Worm (Caenorhabditis elegans): ENCODE results near the gene ire-1.

ire-1 gene

ce11 chrII:8126132-8126531 is 1.4 kb upstream of the ire-1 start (continued):
- TF ChIP-seq egrh-3 (GFP tag; IDR thresholded peaks at IDR 0.05) (no peak), Y67H2A.10 (GFP tag; conservative IDR thresholded peaks at IDR 0.05) (no peak), F52B5.7 (tag; optimal IDR thresholded peaks at IDR 0.05) (no peak), sdz-38 (tag; optimal IDR thresholded peaks at IDR 0.05) (no peak), dpl-1 (GFP tag; optimal IDR thresholded peaks at IDR 0.05) (no peak), lsl-1 (GFP tag; optimal IDR thresholded peaks at IDR 0.05) (no peak), F57A8.1 (GFP tag; optimal IDR thresholded peaks at IDR 0.05) (no peak), mcd-1 (GFP tag; IDR thresholded peaks at IDR 0.05) (peak; percentile 23; the same call in 1 of the 2 replicates), akir-1 (GFP tag; optimal IDR thresholded peaks at IDR 0.05) (no peak), ceh-58 (GFP tag; IDR thresholded peaks at IDR 0.05) (no peak), egl-44 (GFP tag; IDR thresholded peaks at IDR 0.05) (no peak), him-1 (tag; optimal IDR thresholded peaks at IDR 0.05) (no peak), nfyb-1 (GFP tag; IDR thresholded peaks at IDR 0.05) (0 out of 2 replicates have a peak, but pooled peaks have one; percentile 13), rec-8 (tag; optimal IDR thresholded peaks at IDR 0.05) (no peak), hmg-20 (GFP tag; IDR thresholded peaks at IDR 0.05) (no peak), pbrm-1 (GFP tag; IDR thresholded peaks at IDR 0.05) (no peak), nfya-1 (tag; optimal IDR thresholded peaks at IDR 0.05; ENCODE audit: borderline replicate concordance, insufficient read depth) (no peak), nhr-80 (tag; optimal IDR thresholded peaks at IDR 0.05) (peak; percentile 4), mes-4 (tag; optimal IDR thresholded peaks at IDR 0.05) (no peak), fkh-3 (tag; optimal IDR thresholded peaks at IDR 0.05) (no peak), B0035.1 (tag; optimal IDR thresholded peaks at IDR 0.05) (no peak), hmg-1.2 (GFP tag; IDR thresholded peaks at IDR 0.05) (peak; percentile 61; the same call in 1 of the 2 replicates), zfh-2 (GFP tag; conservative IDR thresholded peaks at IDR 0.05) (peak; percentile 83), let-526 (GFP tag; IDR thresholded peaks at IDR 0.05) (no peak), ztf-26 (tag; optimal IDR thresholded peaks at IDR 0.05) (no peak), ztf-3 (GFP tag; optimal IDR thresholded peaks at IDR 0.05) (no peak), K11D2.4 (GFP tag; IDR thresholded peaks at IDR 0.05) (no peak), K12H6.12 (tag; optimal IDR thresholded peaks at IDR 0.05) (peak; percentile 27), chd-7 (tag; optimal IDR thresholded peaks at IDR 0.05) (no peak), nhr-27 (tag; optimal IDR thresholded peaks at IDR 0.05) (no peak), lin-26 (GFP tag; IDR thresholded peaks at IDR 0.05) (no peak), cebp-1 (GFP tag; IDR thresholded peaks at IDR 0.05) (no peak), cebp-1 (tag; optimal IDR thresholded peaks at IDR 0.05) (peak; percentile 57), F39B2.1 (GFP tag; IDR thresholded peaks at IDR 0.05) (no peak), ceh-40 (GFP tag; IDR thresholded peaks at IDR 0.05) (no peak), ztf-28 (GFP tag; IDR thresholded peaks at IDR 0.05) (no peak), F33H1.4 (GFP tag; IDR thresholded peaks at IDR 0.05) (no peak)

ce11 chrII:8125439-8125838 is 729 bp upstream of the ire-1 start:
- TF ChIP-seq F37B4.10 (GFP tag; IDR thresholded peaks at IDR 0.05) (no peak), Y79H2A.3 (GFP tag; conservative IDR thresholded peaks at IDR 0.05) (no peak), F57C9.4 (tag; optimal IDR thresholded peaks at IDR 0.05) (no peak), die-1 (tag; optimal IDR thresholded peaks at IDR 0.05) (no peak), mcd-1 (GFP tag; IDR thresholded peaks at IDR 0.05) (no peak), nfya-1 (tag; optimal IDR thresholded peaks at IDR 0.05; ENCODE audit: borderline replicate concordance, insufficient read depth) (no peak), hlh-12 (tag; optimal IDR thresholded peaks at IDR 0.05) (no peak), F55B11.4 (tag; optimal IDR thresholded peaks at IDR 0.05; ENCODE audit: borderline replicate concordance, insufficient read depth) (no peak), attf-5 (GFP tag; optimal IDR thresholded peaks at IDR 0.05) (no peak)

Measured in whole organism, young adult.